Fruit fly (Drosophila melanogaster) whole organism, adult: ENCODE results near the gene Sqor.

ENCODE experiments used
- CG12768 ChIP-seq: fragments of 200-800 bp; sonication (Bioruptor generic); optimal IDR thresholded peaks from 2 replicates; lab custom pipeline; 2017; ENCODE audit warnings: missing biosample characterization, missing genetic modification characterization, mild to moderate bottlenecking, moderate library complexity, missing genetic modification reagents
- toe ChIP-seq: fragments of 200-800 bp; sonication (Bioruptor generic); optimal IDR thresholded peaks from 2 replicates; lab custom pipeline; 2016; ENCODE audit warnings: missing biosample characterization, missing genetic modification characterization

- TF ChIP-seq CG12768 (GFP tag; lab: Kevin White, UChicago): no peak
- no peak for TF ChIP-seq toe (GFP tag; lab: Kevin White, UChicago)
Observed at dm6 chr3L:4261177-4261576, 21.2 kb downstream of the Sqor start.
